Fruit fly (Drosophila melanogaster): ENCODE measurements around the gene U4-U6-60K.

U4-U6-60K gene

dm6 chr3L:17532898-17533700 is 19.4 kb upstream of the U4-U6-60K start (continued):
- TF ChIP-seq bab2 (GFP tag; optimal IDR thresholded peaks at IDR 0.05), result peak; percentile 27
- 0 out of 2 replicates have a peak, but pooled peaks have one; percentile 26 for TF ChIP-seq CG6272 (GFP tag; IDR thresholded peaks at IDR 0.05)
- TF ChIP-seq Eip74EF (GFP tag; optimal IDR thresholded peaks at IDR 0.05), result peak in 1 of 2 experiments; percentile 53
- TF ChIP-seq CG10543 (GFP tag; optimal IDR thresholded peaks at IDR 0.05), result peak; percentile 73
- peak; percentile 44; the same call in 1 of the 3 replicates for TF ChIP-seq otp (GFP tag; IDR thresholded peaks at IDR 0.05)
- TF ChIP-seq Lhr (GFP tag; optimal IDR thresholded peaks at IDR 0.05), result peak; percentile 89
- peak; percentile 61 for TF ChIP-seq ind (GFP tag; optimal IDR thresholded peaks at IDR 0.05)
- TF ChIP-seq shn (GFP tag; optimal IDR thresholded peaks at IDR 0.05), result peak; percentile 19
- TF ChIP-seq CG1529 (GFP tag; optimal IDR thresholded peaks at IDR 0.05), result peak; percentile 19
- peak; percentile 56 for TF ChIP-seq Adf1 (GFP tag; IDR thresholded peaks at IDR 0.05)
- no peak for TF ChIP-seq CG7357 (GFP tag; IDR thresholded peaks at IDR 0.05)
- peak; percentile 77 for TF ChIP-seq CG3847 (GFP tag; IDR thresholded peaks at IDR 0.05)
- peak; percentile 79 for TF ChIP-seq Hmr (GFP tag; optimal IDR thresholded peaks at IDR 0.05)
- 0 out of 4 replicates have a peak, but pooled peaks have one; percentile 17 for TF ChIP-seq Dll (GFP tag; IDR thresholded peaks at IDR 0.05; ENCODE audit: partially characterized antibody)
- peak; percentile 56 for TF ChIP-seq CG4360 (GFP tag; IDR thresholded peaks at IDR 0.05)
- TF ChIP-seq Drgx (GFP tag; IDR thresholded peaks at IDR 0.05), result no peak; the same call in 1 of the 2 replicates
- TF ChIP-seq tup (GFP tag; optimal IDR thresholded peaks at IDR 0.05), result peak; percentile 12
- TF ChIP-seq CG9932 (GFP tag; IDR thresholded peaks at IDR 0.05), result peak; percentile 59
- TF ChIP-seq Xrp1 (GFP tag; IDR thresholded peaks at IDR 0.05), result peak; percentile 28; the same call in 1 of the 2 replicates
- TF ChIP-seq insv (GFP tag; optimal IDR thresholded peaks at IDR 0.05), result peak in 1 of 2 experiments; percentile 5
- peak in 1 of 2 experiments; percentile 87 for TF ChIP-seq crp (GFP tag; optimal IDR thresholded peaks at IDR 0.05)
- peak; percentile 68 for TF ChIP-seq row (GFP tag; IDR thresholded peaks at IDR 0.05)
- no peak for TF ChIP-seq NfI (GFP tag; optimal IDR thresholded peaks at IDR 0.05)
- TF ChIP-seq CG7987 (GFP tag; optimal IDR thresholded peaks at IDR 0.05), result peak; percentile 51
- no peak for TF ChIP-seq CG7745 (tag; optimal IDR thresholded peaks at IDR 0.05)
- peak; percentile 21 for TF ChIP-seq PHDP (tag; optimal IDR thresholded peaks at IDR 0.05)
- peak; percentile 47 for TF ChIP-seq zfh2 (GFP tag; optimal IDR thresholded peaks at IDR 0.05)
- TF ChIP-seq CG1602 (GFP tag; optimal IDR thresholded peaks at IDR 0.05), result peak; percentile 36
- no peak for TF ChIP-seq B-H1 (GFP tag; IDR thresholded peaks at IDR 0.05)
- TF ChIP-seq p53 (GFP tag; optimal IDR thresholded peaks at IDR 0.05), result no peak
- 0 out of 3 replicates have a peak, but pooled peaks have one; percentile 44 for TF ChIP-seq CG2199 (GFP tag; IDR thresholded peaks at IDR 0.05)
- no peak for TF ChIP-seq CG16815 (GFP tag; optimal IDR thresholded peaks at IDR 0.05)
- TF ChIP-seq TFAM (GFP tag; optimal IDR thresholded peaks at IDR 0.05), result no peak
- TF ChIP-seq Max (GFP tag; optimal IDR thresholded peaks at IDR 0.05), result peak; percentile 49
- peak; percentile 61 for TF ChIP-seq caup (GFP tag; optimal IDR thresholded peaks at IDR 0.05; ENCODE audit: severe bottlenecking)
- TF ChIP-seq CG31441 (GFP tag; IDR thresholded peaks at IDR 0.05), result peak; percentile 56
- peak; percentile 17 for TF ChIP-seq sqz (GFP tag; optimal IDR thresholded peaks at IDR 0.05)
- no peak for TF ChIP-seq D19A (tag; optimal IDR thresholded peaks at IDR 0.05)
- no peak for TF ChIP-seq CG18476 (GFP tag; optimal IDR thresholded peaks at IDR 0.05)
- TF ChIP-seq Hr51 (GFP tag; optimal IDR thresholded peaks at IDR 0.05), result peak; percentile 52 to 56
- no peak for TF ChIP-seq chn (GFP tag; optimal IDR thresholded peaks at IDR 0.05)
- peak; percentile 54 for TF ChIP-seq Meics (GFP tag; optimal IDR thresholded peaks at IDR 0.05)
- TF ChIP-seq slou (GFP tag; optimal IDR thresholded peaks at IDR 0.05), result peak; percentile 21
- TF ChIP-seq dpn (GFP tag; optimal IDR thresholded peaks at IDR 0.05), result peak; percentile 56 to 60
- peak; percentile 42 for TF ChIP-seq Sox100B (GFP tag; optimal IDR thresholded peaks at IDR 0.05)
- TF ChIP-seq sob (GFP tag; IDR thresholded peaks at IDR 0.05), result peak; percentile 59; the same call in 1 of the 2 replicates
- 0 out of 2 replicates have a peak, but pooled peaks have one; percentile 52 for TF ChIP-seq aop (GFP tag; IDR thresholded peaks at IDR 0.05)
- TF ChIP-seq sens-2 (GFP tag; IDR thresholded peaks at IDR 0.05), result no peak
